Worm (Caenorhabditis elegans) whole organism, L4/young adult: ENCODE results near the gene C06E2.5.

Experiments
- W03F9.2 ChIP-seq: fragments of 150-350 bp; optimal IDR thresholded peaks from 2 replicates; lab custom pipeline; 2014; ENCODE audit warnings: missing biosample characterization, missing genetic modification characterization
- dao-5 ChIP-seq: sonication (generic microtip); optimal IDR thresholded peaks from 2 replicates; lab custom pipeline; 2016; ENCODE audit warnings: missing genotype, missing genetic modification characterization, moderate library complexity, missing compliant biosample characterization
- him-1 ChIP-seq: sonication (generic microtip); optimal IDR thresholded peaks from 2 replicates; lab custom pipeline; 2016; ENCODE audit warnings: missing genotype, missing genetic modification reagents, missing genetic modification characterization, missing compliant biosample characterization

ce11 chrX:8859538-8859937 is 1.8 kb upstream of the C06E2.5 start:
- no peak for TF ChIP-seq W03F9.2
- TF ChIP-seq him-1 (tag; lab: Kevin White, UChicago): no peak
- no peak for TF ChIP-seq dao-5
